Worm (Caenorhabditis elegans): ENCODE measurements around the gene C05C8.5.
A peak's percentile ranks its signal among the peaks of the same experiment; 100 is the strongest.

C05C8.5 gene

ce11 chrV:7186599-7186998, 48.0 kb downstream of the C05C8.5 start (continued):
- TF ChIP-seq ces-1 (GFP tag; optimal IDR thresholded peaks at IDR 0.05) (no peak), madf-5 (GFP tag; IDR thresholded peaks at IDR 0.05) (no peak), tag-97 (GFP tag; IDR thresholded peaks at IDR 0.05) (no peak), attf-4 (tag; optimal IDR thresholded peaks at IDR 0.05) (no peak), unc-39 (tag; optimal IDR thresholded peaks at IDR 0.05) (no peak), R02D3.7 (tag; optimal IDR thresholded peaks at IDR 0.05) (no peak), F44E2.7 (GFP tag; IDR thresholded peaks at IDR 0.05) (no peak), jun-1 (tag; optimal IDR thresholded peaks at IDR 0.05) (no peak), lsy-2 (tag; optimal IDR thresholded peaks at IDR 0.05) (no peak), mxl-2 (GFP tag; conservative IDR thresholded peaks at IDR 0.05) (no peak), nhr-77 (tag; optimal IDR thresholded peaks at IDR 0.05) (peak; percentile 49), dmd-8 (GFP tag; IDR thresholded peaks at IDR 0.05) (no peak), snpc-1.2 (GFP tag; IDR thresholded peaks at IDR 0.05) (no peak), unc-62 (GFP tag; optimal IDR thresholded peaks at IDR 0.05 in 1 of 2) (no peak), unc-62 (tag; optimal IDR thresholded peaks at IDR 0.05) (no peak)

ce11 chrV:7184549-7184948, 50.1 kb downstream of the C05C8.5 start, which contains the start of gene pitr-5:
TSS of gene pitr-5 (plus strand) at chrV:7184849.
- no peak for TF ChIP-seq daf-12 (tag; optimal IDR thresholded peaks at IDR 0.05)
- TF ChIP-seq mxl-3 (GFP tag; optimal IDR thresholded peaks at IDR 0.05): no peak
- no peak for TF ChIP-seq cey-2 (tag; optimal IDR thresholded peaks at IDR 0.05; ENCODE audit: borderline replicate concordance, insufficient read depth)
- no peak for TF ChIP-seq nhr-102 (tag; optimal IDR thresholded peaks at IDR 0.05)
- TF ChIP-seq nhr-76 (tag; optimal IDR thresholded peaks at IDR 0.05): no peak
